Fruit fly (Drosophila melanogaster): ENCODE measurements around the gene cocoon.

cocoon gene

DNA sequence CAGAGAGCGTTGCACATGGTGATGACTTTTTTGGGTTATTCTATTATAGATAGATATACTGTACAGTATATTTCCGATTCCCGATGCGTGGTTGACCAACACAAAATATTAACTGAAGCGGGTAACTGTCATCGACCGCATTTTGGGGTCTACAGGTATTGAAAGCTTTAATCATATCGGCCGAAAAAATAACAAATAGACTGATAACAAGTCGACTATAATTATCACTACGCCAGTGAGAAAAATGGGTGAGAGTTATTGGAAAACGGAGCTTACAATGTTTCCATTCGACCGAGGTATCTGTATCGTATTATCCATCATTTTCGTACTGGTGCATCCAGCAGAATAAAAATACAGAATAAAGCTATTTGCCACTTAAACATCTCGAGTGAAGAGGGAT lies 44.4 kb upstream of the cocoon start (continued):
- no peak for TF ChIP-seq ftz-f1 (GFP tag; optimal IDR thresholded peaks at IDR 0.05)
- TF ChIP-seq GATAe (GFP tag; conservative IDR thresholded peaks at IDR 0.05): peak; percentile 42
- TF ChIP-seq so (GFP tag; IDR thresholded peaks at IDR 0.05): no peak
- no peak for TF ChIP-seq CG1792 (GFP tag; optimal IDR thresholded peaks at IDR 0.05)
- no peak for TF ChIP-seq chif (GFP tag; optimal IDR thresholded peaks at IDR 0.05)
- TF ChIP-seq Kr (GFP tag; optimal IDR thresholded peaks at IDR 0.05): no peak
- no peak for TF ChIP-seq Lpt (GFP tag; optimal IDR thresholded peaks at IDR 0.05)
- TF ChIP-seq CG2199 (GFP tag; IDR thresholded peaks at IDR 0.05): 0 out of 3 replicates have a peak, but pooled peaks have one; percentile 56
- no peak for TF ChIP-seq ATbp (GFP tag; optimal IDR thresholded peaks at IDR 0.05)
- no peak for TF ChIP-seq E2f2 (GFP tag; IDR thresholded peaks at IDR 0.05)
- TF ChIP-seq NfI (GFP tag; optimal IDR thresholded peaks at IDR 0.05): no peak
- no peak for TF ChIP-seq btn (GFP tag; optimal IDR thresholded peaks at IDR 0.05)
- no peak for TF ChIP-seq CG13287 (GFP tag; IDR thresholded peaks at IDR 0.05; ENCODE audit: partially characterized antibody)
- TF ChIP-seq vfl (GFP tag; optimal IDR thresholded peaks at IDR 0.05): no peak
- peak; percentile 63 for TF ChIP-seq mirr (GFP tag; optimal IDR thresholded peaks at IDR 0.05)
- no peak for TF ChIP-seq CG8290 (GFP tag; optimal IDR thresholded peaks at IDR 0.05)
- TF ChIP-seq CG8290 (tag; optimal IDR thresholded peaks at IDR 0.05): peak in 1 of 2 experiments; percentile 17
- TF ChIP-seq CG12391 (tag; optimal IDR thresholded peaks at IDR 0.05): no peak
- TF ChIP-seq slbo (GFP tag; IDR thresholded peaks at IDR 0.05): no peak
- TF ChIP-seq bsh (GFP tag; optimal IDR thresholded peaks at IDR 0.05): no peak
- TF ChIP-seq vvl (GFP tag; IDR thresholded peaks at IDR 0.05): no peak
- TF ChIP-seq sens (GFP tag): no peak
- TF ChIP-seq Sox102F (GFP tag; optimal IDR thresholded peaks at IDR 0.05): no peak
- no peak for TF ChIP-seq CG1603 (tag; optimal IDR thresholded peaks at IDR 0.05)
- no peak for TF ChIP-seq Max (GFP tag; optimal IDR thresholded peaks at IDR 0.05)
- TF ChIP-seq cato (GFP tag; optimal IDR thresholded peaks at IDR 0.05; ENCODE audit: borderline replicate concordance): no peak
- no peak for TF ChIP-seq luna (GFP tag; optimal IDR thresholded peaks at IDR 0.05)
- TF ChIP-seq CG3838 (GFP tag; optimal IDR thresholded peaks at IDR 0.05): no peak
- TF ChIP-seq tgo (GFP tag; IDR thresholded peaks at IDR 0.05): no peak
- no peak for TF ChIP-seq CG9727 (GFP tag; optimal IDR thresholded peaks at IDR 0.05)
- no peak for TF ChIP-seq CG3163 (GFP tag; optimal IDR thresholded peaks at IDR 0.05)
- TF ChIP-seq CG12071 (GFP tag; optimal IDR thresholded peaks at IDR 0.05): no peak
- peak; percentile 3 for TF ChIP-seq sug (tag; optimal IDR thresholded peaks at IDR 0.05)
- TF ChIP-seq maf-S (GFP tag; optimal IDR thresholded peaks at IDR 0.05): no peak
- no peak for TF ChIP-seq psq (GFP tag; optimal IDR thresholded peaks at IDR 0.05)
- no peak for TF ChIP-seq CG8478 (optimal IDR thresholded peaks at IDR 0.05)
- TF ChIP-seq CG4282 (GFP tag; optimal IDR thresholded peaks at IDR 0.05): no peak
- TF ChIP-seq Med (GFP tag): peak; percentile 29
- TF ChIP-seq Tbp (GFP tag; optimal IDR thresholded peaks at IDR 0.05): no peak
- TF ChIP-seq Fer1 (GFP tag; optimal IDR thresholded peaks at IDR 0.05): no peak
- TF ChIP-seq CG1529 (GFP tag; optimal IDR thresholded peaks at IDR 0.05): no peak
- TF ChIP-seq CG15601 (tag; optimal IDR thresholded peaks at IDR 0.05): peak; percentile 32
- no peak for TF ChIP-seq sima (GFP tag; optimal IDR thresholded peaks at IDR 0.05)
- no peak for TF ChIP-seq zfh1 (GFP tag; IDR thresholded peaks at IDR 0.05)
- TF ChIP-seq sim (GFP tag; IDR thresholded peaks at IDR 0.05): no peak
- TF ChIP-seq mld (GFP tag; IDR thresholded peaks at IDR 0.05; ENCODE audit: partially characterized antibody): no peak
- no peak for TF ChIP-seq Ets65A (GFP tag)
- TF ChIP-seq stc (GFP tag; IDR thresholded peaks at IDR 0.05): 0 out of 2 replicates have a peak, but pooled peaks have one; percentile 19
- TF ChIP-seq exex (tag; optimal IDR thresholded peaks at IDR 0.05): peak; percentile 76
- no peak for TF ChIP-seq NK7.1 (GFP tag; optimal IDR thresholded peaks at IDR 0.05)
- no peak for TF ChIP-seq run (tag; optimal IDR thresholded peaks at IDR 0.05)
- no peak for TF ChIP-seq NC2β (GFP tag; optimal IDR thresholded peaks at IDR 0.05)
- no peak for TF ChIP-seq CG7928 (GFP tag; optimal IDR thresholded peaks at IDR 0.05)
- TF ChIP-seq CG14667 (GFP tag; IDR thresholded peaks at IDR 0.05): no peak
